Worm (Caenorhabditis elegans) whole organism, L1 larva: Measurements from ENCODE around the gene sru-21.
"Not testable (repeated sequence)": the region's sequence is repeated elsewhere in the genome, so short reads cannot be mapped to it uniquely, and the experiment has no call there.

Experiments
- C04F5.9 ChIP-seq: sonication (generic microtip); optimal IDR thresholded peaks from 2 replicates; lab custom pipeline; 2016; ENCODE audit warnings: missing genetic modification characterization, missing compliant biosample characterization
- C34B4.2 ChIP-seq: sonication (generic microtip); optimal IDR thresholded peaks from 2 replicates; lab custom pipeline; 2017; ENCODE audit warnings: mild to moderate bottlenecking, missing genetic modification characterization, missing compliant biosample characterization
- aly-2 ChIP-seq: fragments of 150-350 bp; optimal IDR thresholded peaks from 2 replicates; lab custom pipeline; 2014; ENCODE audit warnings: missing biosample characterization, missing genetic modification characterization
- ama-1 ChIP-seq: fragments of 150-350 bp; optimal IDR thresholded peaks from 2 replicates; lab custom pipeline; 2014
- ceh-63 ChIP-seq: fragments of 200-800 bp; sonication (Bioruptor generic); optimal IDR thresholded peaks from 2 replicates; lab custom pipeline; 2018; ENCODE audit warnings: mild to moderate bottlenecking, missing genetic modification characterization, missing compliant biosample characterization
- ceh-8 ChIP-seq: fragments of 200-800 bp; sonication (Bioruptor generic); optimal IDR thresholded peaks from 2 replicates; lab custom pipeline; 2018; ENCODE audit warnings: mild to moderate bottlenecking, missing genetic modification characterization, moderate library complexity, missing compliant biosample characterization
- ceh-82 ChIP-seq, 3 experiments: fragments of 150-350 bp in 1 of 3; sonication (generic microtip) in 2 of 3; optimal IDR thresholded peaks; 2 replicates each; lab custom pipeline; 2014 to 2017; ENCODE audit warnings: missing biosample characterization in 3 of 3, missing genetic modification characterization in 3 of 3
- ces-1 ChIP-seq: fragments of 150-350 bp; optimal IDR thresholded peaks from 2 replicates; lab custom pipeline; 2014; ENCODE audit warnings: missing biosample characterization, missing genetic modification reagents, missing genetic modification characterization
- dpl-1 ChIP-seq, 3 experiments: fragments of 150-350 bp in 2 of 3; sonication (generic microtip) in 1 of 3; optimal IDR thresholded peaks; 2 replicates each; lab custom pipeline; 2014 to 2017; ENCODE audit warnings: missing biosample characterization in 3 of 3, missing genetic modification characterization in 3 of 3, missing genetic modification reagents in 3 of 3
- egl-13 ChIP-seq: sonication (generic microtip); optimal IDR thresholded peaks from 2 replicates; lab custom pipeline; 2016; ENCODE audit warnings: missing genotype, missing genetic modification reagents, missing genetic modification characterization, missing compliant biosample characterization
- ets-5 ChIP-seq: fragments of 200-800 bp; sonication (Bioruptor generic); IDR thresholded peaks from 2 replicates; pipeline ENCODE4 v1.3.6; 2022; ENCODE audit warnings: missing genetic modification characterization, missing compliant biosample characterization
- fos-1 ChIP-seq: fragments of 150-350 bp; optimal IDR thresholded peaks from 2 replicates; lab custom pipeline; 2014; ENCODE audit warnings: missing biosample characterization, missing genetic modification characterization
- hlh-17 ChIP-seq: fragments of 200-800 bp; sonication (Bioruptor generic); optimal IDR thresholded peaks from 2 replicates; lab custom pipeline; 2018; ENCODE audit warnings: missing genetic modification characterization, mild to moderate bottlenecking, missing compliant biosample characterization, moderate library complexity, borderline replicate concordance
- irx-1 ChIP-seq: sonication (generic microtip); optimal IDR thresholded peaks from 2 replicates; lab custom pipeline; 2016; ENCODE audit warnings: missing genetic modification characterization, missing compliant biosample characterization
- lin-14 ChIP-seq: fragments of 200-800 bp; sonication (Bioruptor generic); optimal IDR thresholded peaks from 2 replicates; lab custom pipeline; 2018; ENCODE audit warnings: mild to moderate bottlenecking, missing genetic modification characterization, moderate library complexity, missing compliant biosample characterization
- lin-35 ChIP-seq, 2 experiments: fragments of 150-350 bp; optimal IDR thresholded peaks; 2 replicates each; lab custom pipeline; 2014; ENCODE audit warnings: missing biosample characterization in 2 of 2, missing genetic modification characterization in 2 of 2, missing genetic modification reagents in 2 of 2
- mef-2 ChIP-seq: fragments of 150-350 bp; optimal IDR thresholded peaks from 2 replicates; lab custom pipeline; 2014; ENCODE audit warnings: missing biosample characterization, missing genetic modification characterization
- nhr-12 ChIP-seq: sonication (generic microtip); optimal IDR thresholded peaks from 2 replicates; lab custom pipeline; 2017; ENCODE audit warnings: missing biosample characterization, missing genetic modification characterization
- nhr-20 ChIP-seq: sonication (generic microtip); optimal IDR thresholded peaks from 2 replicates; lab custom pipeline; 2016; ENCODE audit warnings: mild to moderate bottlenecking, missing genetic modification characterization, missing compliant biosample characterization
- nhr-28 ChIP-seq: fragments of 150-350 bp; optimal IDR thresholded peaks from 2 replicates; lab custom pipeline; 2014; ENCODE audit warnings: missing biosample characterization, missing genetic modification characterization
- pax-3 ChIP-seq: fragments of 200-800 bp; sonication (Bioruptor generic); optimal IDR thresholded peaks from 2 replicates; lab custom pipeline; 2018; ENCODE audit warnings: mild to moderate bottlenecking, missing genetic modification characterization, moderate library complexity, missing compliant biosample characterization
- skn-1 ChIP-seq: fragments of 150-350 bp; optimal IDR thresholded peaks from 2 replicates; lab custom pipeline; 2014; ENCODE audit warnings: missing biosample characterization, missing genetic modification characterization
- sox-4 ChIP-seq: sonication (generic microtip); optimal IDR thresholded peaks from 2 replicates; lab custom pipeline; 2016; ENCODE audit warnings: missing genetic modification characterization, missing compliant biosample characterization
- sptf-1 ChIP-seq: fragments of 150-350 bp; optimal IDR thresholded peaks from 2 replicates; lab custom pipeline; 2014; ENCODE audit warnings: missing biosample characterization, missing genetic modification characterization
- swsn-7 ChIP-seq: sonication (generic microtip); optimal IDR thresholded peaks from 2 replicates; lab custom pipeline; 2016; ENCODE audit warnings: missing genetic modification characterization, missing compliant biosample characterization
- tlp-1 ChIP-seq: fragments of 150-350 bp; optimal IDR thresholded peaks from 2 replicates; lab custom pipeline; 2014; ENCODE audit warnings: missing biosample characterization, missing genetic modification characterization
- unc-62 ChIP-seq: fragments of 150-350 bp; optimal IDR thresholded peaks from 2 replicates; lab custom pipeline; 2014; ENCODE audit warnings: missing biosample characterization, missing genetic modification reagents, missing genetic modification characterization
- xbp-1 ChIP-seq: sonication (generic microtip); optimal IDR thresholded peaks from 2 replicates; lab custom pipeline; 2016; ENCODE audit warnings: missing genetic modification characterization, missing compliant biosample characterization
- ztf-4 ChIP-seq: fragments of 150-350 bp; optimal IDR thresholded peaks from 2 replicates; lab custom pipeline; 2014; ENCODE audit warnings: missing biosample characterization, missing genetic modification characterization

The sru-21 gene

ce11 chrIV:13651411-13651810 is 24.8 kb downstream of the sru-21 start, which contains the start of gene C08F11.12:
Gene C08F11.12, minus strand, starts transcription at chrIV:13651511.
- not testable (repeated sequence) for TF ChIP-seq xbp-1 (tag; lab: Kevin White, UChicago); ceh-8 (GFP tag; lab: Kevin White, UChicago); nhr-12 (tag; lab: Kevin White, UChicago)
- TF ChIP-seq, all 84 proteins: peak for 0; not testable (repeated sequence) for 84

ce11 chrIV:13652023-13652422 is 25.5 kb downstream of the sru-21 start, which contains the start of gene Y45F10C.6:
Gene Y45F10C.6, plus strand, starts transcription at chrIV:13652323.
- not testable (repeated sequence) for TF ChIP-seq ztf-4 (tag; lab: Kevin White, UChicago); ama-1 (lab: Kevin White, UChicago); ces-1

ce11 chrIV:13659449-13659848 is 32.9 kb downstream of the sru-21 start, which contains the start of gene Y45F10C.1:
Gene Y45F10C.1, minus strand, starts transcription at chrIV:13659549.
- not testable (repeated sequence) for TF ChIP-seq mef-2 (tag; lab: Kevin White, UChicago); ceh-8 (GFP tag; lab: Kevin White, UChicago); ceh-63

- not testable (repeated sequence) for TF ChIP-seq nhr-12 (tag; lab: Kevin White, UChicago); ceh-63; ceh-82 (tag; optimal IDR thresholded peaks at IDR 0.05; lab: Kevin White, UChicago)
These were observed 36.0 kb downstream of the sru-21 start, which contains the start of gene Y45F10C.2 for ce11 chrIV:13662570-13662969. Gene Y45F10C.2, minus strand, starts transcription at chrIV:13662670.

ce11 chrIV:13664090-13664489 is 37.5 kb downstream of the sru-21 start, which contains the start of gene Y45F10C.4:
Gene Y45F10C.4, minus strand, starts transcription at chrIV:13664190.
- TF ChIP-seq lin-14 (GFP tag; lab: Kevin White, UChicago) = no peak
- TF ChIP-seq C34B4.2 = no peak
- TF ChIP-seq skn-1 (tag; lab: Kevin White, UChicago) = no peak
- TF ChIP-seq unc-62 (GFP tag; lab: Kevin White, UChicago) = no peak
- TF ChIP-seq pax-3 (tag; lab: Kevin White, UChicago) = no peak
- no peak for TF ChIP-seq sptf-1 (tag; lab: Kevin White, UChicago)
- TF ChIP-seq fos-1 (tag; lab: Kevin White, UChicago) = no peak
- TF ChIP-seq lin-35 (GFP tag; optimal IDR thresholded peaks at IDR 0.05; lab: Kevin White, UChicago) = no peak
- TF ChIP-seq dpl-1 (GFP tag; optimal IDR thresholded peaks at IDR 0.05; lab: Kevin White, UChicago) = no peak
- no peak for TF ChIP-seq nhr-28
- TF ChIP-seq hlh-17 = no peak
- no peak for TF ChIP-seq C04F5.9 (tag; lab: Kevin White, UChicago)
- no peak for TF ChIP-seq swsn-7 (tag; lab: Kevin White, UChicago)
- no peak for TF ChIP-seq tlp-1

ce11 chrIV:13665073-13665472 is 38.5 kb downstream of the sru-21 start:
- no peak for TF ChIP-seq sptf-1 (tag; lab: Kevin White, UChicago)
- no peak for TF ChIP-seq aly-2 (tag; lab: Kevin White, UChicago)
- no peak for TF ChIP-seq lin-35 (GFP tag; optimal IDR thresholded peaks at IDR 0.05; lab: Kevin White, UChicago)
- no peak for TF ChIP-seq irx-1
- TF ChIP-seq nhr-20 (tag; lab: Kevin White, UChicago) = no peak
- TF ChIP-seq ets-5 = no peak
- no peak for TF ChIP-seq lin-14 (GFP tag; lab: Kevin White, UChicago)
- TF ChIP-seq egl-13 (tag; lab: Kevin White, UChicago) = no peak
- no peak for TF ChIP-seq ztf-4 (tag; lab: Kevin White, UChicago)
- no peak for TF ChIP-seq sox-4 (tag; lab: Kevin White, UChicago)
- TF ChIP-seq, all 84 proteins: peak for 0
